Worm (Caenorhabditis elegans): ENCODE results near the gene unc-18.

- TF ChIP-seq sptf-1 (tag; optimal IDR thresholded peaks at IDR 0.05) (no peak), blmp-1 (tag; optimal IDR thresholded peaks at IDR 0.05) (no peak), nhr-28 (tag; optimal IDR thresholded peaks at IDR 0.05) (no peak), unc-62 (GFP tag; optimal IDR thresholded peaks at IDR 0.05) (no peak), ces-1 (GFP tag; optimal IDR thresholded peaks at IDR 0.05) (no peak), lin-13 (tag; optimal IDR thresholded peaks at IDR 0.05) (no peak), nhr-237 (tag; optimal IDR thresholded peaks at IDR 0.05) (no peak), bed-3 (GFP tag; optimal IDR thresholded peaks at IDR 0.05) (no peak)
These were observed 22.9 kb upstream of the unc-18 start for ce11 chrX:7659591-7660433.

All from whole organism, mixed stage, embryonic.